Worm (Caenorhabditis elegans): ENCODE measurements around the gene ant-1.3.

ce11 chrIV:9690644-9691043 is 18.5 kb downstream of the ant-1.3 start, which contains the start of gene sdz-36:
- TF ChIP-seq fos-1 (tag; optimal IDR thresholded peaks at IDR 0.05) = no peak
- TF ChIP-seq nhr-25 (tag; optimal IDR thresholded peaks at IDR 0.05; ENCODE audit: borderline replicate concordance, insufficient read depth) = no peak
- TF ChIP-seq nhr-237 (tag; optimal IDR thresholded peaks at IDR 0.05) = no peak
- TF ChIP-seq dpl-1 (GFP tag; optimal IDR thresholded peaks at IDR 0.05) = no peak
- TF ChIP-seq egl-27 (tag; optimal IDR thresholded peaks at IDR 0.05) = no peak
- TF ChIP-seq aha-1 (tag) = no peak
- TF ChIP-seq lin-39 (tag; optimal IDR thresholded peaks at IDR 0.05) = no peak
- no peak for TF ChIP-seq lin-13 (GFP tag; optimal IDR thresholded peaks at IDR 0.05)
- TF ChIP-seq aly-2 (tag; optimal IDR thresholded peaks at IDR 0.05) = no peak
- TF ChIP-seq nhr-11 (tag; optimal IDR thresholded peaks at IDR 0.05) = no peak

Measured in whole organism, L4 larva.